Worm (Caenorhabditis elegans) whole organism, late embryonic: ENCODE measurements around the gene K04C2.5.

Source experiments
- ets-4 ChIP-seq: sonication (generic microtip); optimal IDR thresholded peaks from 2 replicates; lab custom pipeline; 2016; ENCODE audit warnings: missing genetic modification characterization, missing compliant biosample characterization
- pha-4 ChIP-seq: fragments of 150-350 bp; optimal IDR thresholded peaks from 2 replicates; lab custom pipeline; 2018; ENCODE audit warnings: missing biosample characterization, missing genetic modification reagents, missing genetic modification characterization

- TF ChIP-seq ets-4 (tag; lab: Kevin White, UChicago) (no peak), pha-4 (tag; lab: Kevin White, UChicago) (no peak)
Measured at ce11 chrIII:6888999-6889824, 2.2 kb downstream of the K04C2.5 start, which contains the start of the genes brd-1 and K04C2.2.
